Worm (Caenorhabditis elegans): Measurements from ENCODE around the gene C17H12.3.

C17H12.3 gene

ce11 chrIV:6757011-6757410 is 38.4 kb downstream of the C17H12.3 start, which contains the start of gene usp-4:
Gene usp-4 (plus strand): TSS chrIV:6757311.
- TF ChIP-seq ceh-82 (tag; optimal IDR thresholded peaks at IDR 0.05), result no peak
- TF ChIP-seq egl-27 (tag; optimal IDR thresholded peaks at IDR 0.05), result no peak
- TF ChIP-seq nhr-6 (tag; optimal IDR thresholded peaks at IDR 0.05), result no peak
- no peak for TF ChIP-seq elt-3 (tag; optimal IDR thresholded peaks at IDR 0.05)
- TF ChIP-seq mbf-1 (tag; optimal IDR thresholded peaks at IDR 0.05), result no peak

- no peak for TF ChIP-seq nhr-77 (tag; optimal IDR thresholded peaks at IDR 0.05)
- no peak for TF ChIP-seq nhr-23 (tag; optimal IDR thresholded peaks at IDR 0.05)
- peak; percentile 81 for TF ChIP-seq egl-27 (tag; optimal IDR thresholded peaks at IDR 0.05)
- TF ChIP-seq blmp-1 (tag; optimal IDR thresholded peaks at IDR 0.05; ENCODE audit: insufficient read depth), result peak; percentile 31
- TF ChIP-seq mab-5 (tag; optimal IDR thresholded peaks at IDR 0.05), result peak; percentile 88
- TF ChIP-seq gmeb-1 (tag; optimal IDR thresholded peaks at IDR 0.05), result peak; percentile 88
- TF ChIP-seq F13H6.1 (tag; optimal IDR thresholded peaks at IDR 0.05), result peak; percentile 89
- no peak for TF ChIP-seq peb-1 (tag; optimal IDR thresholded peaks at IDR 0.05)
- peak; percentile 77 for TF ChIP-seq fos-1 (tag; optimal IDR thresholded peaks at IDR 0.05)
- TF ChIP-seq ztf-4 (tag; optimal IDR thresholded peaks at IDR 0.05), result peak; percentile 77
- peak; percentile 30 for TF ChIP-seq ceh-16 (tag; optimal IDR thresholded peaks at IDR 0.05)
- no peak for TF ChIP-seq ama-1 (optimal IDR thresholded peaks at IDR 0.05)
- peak; percentile 91 for TF ChIP-seq crh-2 (tag; optimal IDR thresholded peaks at IDR 0.05)
- peak; percentile 21 for TF ChIP-seq ceh-82 (tag; optimal IDR thresholded peaks at IDR 0.05)
- peak; percentile 93 for TF ChIP-seq unc-55 (GFP tag; optimal IDR thresholded peaks at IDR 0.05)
- peak; percentile 82 for TF ChIP-seq nhr-129 (tag; optimal IDR thresholded peaks at IDR 0.05)
- TF ChIP-seq alr-1 (tag; optimal IDR thresholded peaks at IDR 0.05), result no peak
- TF ChIP-seq sma-3 (GFP tag; optimal IDR thresholded peaks at IDR 0.05), result peak; percentile 83
- peak; percentile 89 for TF ChIP-seq lin-13 (GFP tag; optimal IDR thresholded peaks at IDR 0.05)
- TF ChIP-seq sem-4 (tag; optimal IDR thresholded peaks at IDR 0.05), result peak; percentile 77
- TF ChIP-seq lsy-2 (tag; optimal IDR thresholded peaks at IDR 0.05), result peak; percentile 64 to 84
- TF ChIP-seq elt-3 (tag; optimal IDR thresholded peaks at IDR 0.05), result no peak
- peak in 1 of 2 experiments; percentile 15 for TF ChIP-seq mdl-1 (tag; optimal IDR thresholded peaks at IDR 0.05)
- TF ChIP-seq nhr-237 (tag; optimal IDR thresholded peaks at IDR 0.05), result peak; percentile 56
- TF ChIP-seq zag-1 (tag; optimal IDR thresholded peaks at IDR 0.05), result peak; percentile 69
- peak; percentile 49 for TF ChIP-seq nhr-6 (tag; optimal IDR thresholded peaks at IDR 0.05)
- TF ChIP-seq nhr-21 (tag; optimal IDR thresholded peaks at IDR 0.05), result peak; percentile 77
- peak; percentile 28 for TF ChIP-seq snpc-4 (tag; optimal IDR thresholded peaks at IDR 0.05)
- TF ChIP-seq mbf-1 (tag; optimal IDR thresholded peaks at IDR 0.05), result no peak
- TF ChIP-seq elt-1 (tag; optimal IDR thresholded peaks at IDR 0.05), result no peak
- peak; percentile 65 for TF ChIP-seq ztf-11 (tag; optimal IDR thresholded peaks at IDR 0.05)
- TF ChIP-seq skn-1 (tag; optimal IDR thresholded peaks at IDR 0.05), result peak; percentile 82
- peak; percentile 82 for TF ChIP-seq sma-9 (GFP tag; optimal IDR thresholded peaks at IDR 0.05)
- TF ChIP-seq sma-9 (tag; optimal IDR thresholded peaks at IDR 0.05), result no peak
- TF ChIP-seq nhr-25 (tag; optimal IDR thresholded peaks at IDR 0.05), result peak; percentile 83
- TF ChIP-seq lin-11 (tag; optimal IDR thresholded peaks at IDR 0.05), result peak; percentile 93
- peak; percentile 59 for TF ChIP-seq Y55F3AM.14 (GFP tag; optimal IDR thresholded peaks at IDR 0.05)
- TF ChIP-seq ZK546.5 (tag; optimal IDR thresholded peaks at IDR 0.05), result peak; percentile 22
- TF ChIP-seq nhr-10 (tag; optimal IDR thresholded peaks at IDR 0.05), result peak; percentile 14
- TF ChIP-seq C34F6.9 (tag; optimal IDR thresholded peaks at IDR 0.05), result peak; percentile 94
Observed at ce11 chrIV:6756374-6756773, 39.1 kb downstream of the C17H12.3 start.

- TF ChIP-seq sma-9 (GFP tag; optimal IDR thresholded peaks at IDR 0.05) (peak; percentile 81), sma-9 (tag; optimal IDR thresholded peaks at IDR 0.05) (no peak), sem-4 (tag; optimal IDR thresholded peaks at IDR 0.05) (peak; percentile 57), fos-1 (tag; optimal IDR thresholded peaks at IDR 0.05) (no peak), blmp-1 (tag; optimal IDR thresholded peaks at IDR 0.05; ENCODE audit: insufficient read depth) (no peak), nhr-129 (tag; optimal IDR thresholded peaks at IDR 0.05) (peak; percentile 74), lsy-2 (tag; optimal IDR thresholded peaks at IDR 0.05) (peak in 1 of 2 experiments; percentile 63), nhr-6 (tag; optimal IDR thresholded peaks at IDR 0.05) (peak; percentile 57), R02D3.7 (tag; optimal IDR thresholded peaks at IDR 0.05) (no peak), C34F6.9 (tag; optimal IDR thresholded peaks at IDR 0.05) (peak; percentile 41), peb-1 (tag; optimal IDR thresholded peaks at IDR 0.05) (no peak), F13H6.1 (tag; optimal IDR thresholded peaks at IDR 0.05) (peak; percentile 74), mab-5 (tag; optimal IDR thresholded peaks at IDR 0.05) (peak; percentile 66), ztf-4 (tag; optimal IDR thresholded peaks at IDR 0.05) (peak; percentile 68), crh-2 (tag; optimal IDR thresholded peaks at IDR 0.05) (peak; percentile 25), unc-55 (GFP tag; optimal IDR thresholded peaks at IDR 0.05) (no peak)
Observed at ce11 chrIV:6751213-6751612, 44.2 kb downstream of the C17H12.3 start.

Data from whole organism, L2 larva.